Worm (Caenorhabditis elegans): ENCODE results near the gene R07B7.8.

The R07B7.8 gene

DNA sequence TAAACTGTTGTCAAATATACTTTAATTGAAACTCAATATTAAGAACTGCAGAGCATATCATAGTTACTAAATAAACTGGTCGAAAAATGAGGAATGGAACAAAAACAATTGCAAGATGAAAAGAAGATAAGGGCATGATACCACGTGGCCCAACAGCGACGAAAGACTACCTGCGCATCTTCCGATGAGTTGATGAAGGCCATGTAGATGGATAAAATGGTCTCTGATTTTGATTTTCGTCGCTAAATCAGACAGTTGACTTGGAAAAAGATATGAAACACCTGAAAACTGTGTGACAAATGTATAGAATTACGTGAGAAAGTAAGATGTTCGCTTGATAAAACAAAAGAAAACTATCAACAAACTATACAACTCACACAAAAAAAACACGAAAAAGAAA is 12.6 kb downstream of the R07B7.8 start (continued):
- TF ChIP-seq lsy-2 (tag; optimal IDR thresholded peaks at IDR 0.05) (no peak), nhr-71 (tag; optimal IDR thresholded peaks at IDR 0.05) (peak; percentile 59), nhr-47 (tag; optimal IDR thresholded peaks at IDR 0.05) (no peak), unc-86 (tag; optimal IDR thresholded peaks at IDR 0.05) (no peak), fos-1 (tag; optimal IDR thresholded peaks at IDR 0.05) (no peak), lin-35 (GFP tag; optimal IDR thresholded peaks at IDR 0.05) (peak in 1 of 2 experiments; percentile 38), unc-130 (tag; optimal IDR thresholded peaks at IDR 0.05) (peak; percentile 35), fkh-10 (GFP tag; optimal IDR thresholded peaks at IDR 0.05) (no peak)

ce11 chrV:12070419-12070818 is 13.7 kb downstream of the R07B7.8 start, which contains the start of gene kmo-1:
Gene kmo-1 (minus strand): TSS chrV:12070519.
- no peak for TF ChIP-seq nhr-11 (tag; optimal IDR thresholded peaks at IDR 0.05)
- TF ChIP-seq nhr-47 (tag; optimal IDR thresholded peaks at IDR 0.05), result no peak
- no peak for TF ChIP-seq sup-37 (GFP tag; optimal IDR thresholded peaks at IDR 0.05)
- no peak for TF ChIP-seq ceh-90 (tag; optimal IDR thresholded peaks at IDR 0.05)
- TF ChIP-seq F16B12.6 (tag; optimal IDR thresholded peaks at IDR 0.05), result no peak
- no peak for TF ChIP-seq unc-130 (tag; optimal IDR thresholded peaks at IDR 0.05)
- TF ChIP-seq pax-3 (tag; optimal IDR thresholded peaks at IDR 0.05), result no peak
- TF ChIP-seq hpl-2 (GFP tag; optimal IDR thresholded peaks at IDR 0.05), result no peak
- TF ChIP-seq grh-1 (GFP tag; IDR thresholded peaks at IDR 0.05), result no peak
- no peak for TF ChIP-seq nhr-85 (tag)
- no peak for TF ChIP-seq pqm-1 (tag; optimal IDR thresholded peaks at IDR 0.05)
- TF ChIP-seq efl-3 (GFP tag; optimal IDR thresholded peaks at IDR 0.05), result no peak
- TF ChIP-seq vab-15 (tag; optimal IDR thresholded peaks at IDR 0.05), result no peak
- no peak for TF ChIP-seq sox-4 (tag; optimal IDR thresholded peaks at IDR 0.05)
- TF ChIP-seq nhr-12 (tag; optimal IDR thresholded peaks at IDR 0.05), result no peak

DNA sequence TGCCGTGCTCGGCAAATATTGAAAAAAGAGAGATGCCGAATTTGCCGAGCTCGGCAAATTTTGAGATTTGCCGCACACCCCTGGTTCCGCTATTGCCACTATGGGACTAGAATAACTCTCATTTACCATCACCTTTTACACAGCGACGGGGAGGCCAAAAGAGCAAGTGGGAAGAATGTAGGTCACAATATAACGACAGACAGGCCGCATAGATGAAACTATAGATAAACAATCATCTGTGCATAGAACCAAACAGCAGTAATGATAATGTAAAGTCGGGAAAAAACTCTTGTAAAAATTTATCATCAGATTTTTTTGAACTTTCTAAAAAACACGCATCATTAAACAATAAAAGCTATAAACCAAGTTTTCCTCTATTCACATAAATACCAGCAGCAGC is 15.7 kb downstream of the R07B7.8 start, which contains the start of gene kmo-2:
Gene kmo-2, minus strand, starts transcription at position 101 of the 400 bp plus-strand sequence.
- TF ChIP-seq unc-86 (tag; optimal IDR thresholded peaks at IDR 0.05), result no peak

DNA sequence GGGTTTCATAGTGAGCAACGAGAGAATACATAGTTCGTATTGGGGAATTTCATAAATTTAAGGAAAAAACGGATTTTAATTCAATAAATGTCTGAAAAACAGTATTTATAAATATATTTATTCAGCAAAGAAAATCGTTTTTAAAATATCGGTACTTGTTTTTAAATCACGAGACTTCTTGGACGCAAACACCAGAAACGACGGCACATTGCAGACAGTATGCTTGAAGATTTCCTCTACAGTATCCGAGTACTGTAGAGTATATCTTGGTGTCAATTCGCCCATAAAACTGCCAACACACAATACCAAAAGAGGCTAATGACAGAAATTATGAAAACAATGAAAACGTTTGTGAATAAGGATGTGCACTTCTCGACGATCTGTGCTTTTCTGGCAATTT is 18.3 kb downstream of the R07B7.8 start:
- TF ChIP-seq Y116A8C.19 (tag; optimal IDR thresholded peaks at IDR 0.05; ENCODE audit: borderline replicate concordance), result no peak
- TF ChIP-seq nhr-20 (tag; optimal IDR thresholded peaks at IDR 0.05), result no peak
- peak; percentile 52 for TF ChIP-seq pax-3 (tag; optimal IDR thresholded peaks at IDR 0.05)
- TF ChIP-seq alr-1 (tag; optimal IDR thresholded peaks at IDR 0.05; ENCODE audit: borderline replicate concordance), result no peak
- no peak for TF ChIP-seq C04F5.9 (tag; optimal IDR thresholded peaks at IDR 0.05)
- TF ChIP-seq lin-35 (GFP tag; optimal IDR thresholded peaks at IDR 0.05), result peak; percentile 20 to 57
- TF ChIP-seq unc-130 (tag; optimal IDR thresholded peaks at IDR 0.05), result no peak
- TF ChIP-seq blmp-1 (tag; optimal IDR thresholded peaks at IDR 0.05), result peak; percentile 34
- TF ChIP-seq sox-4 (tag; optimal IDR thresholded peaks at IDR 0.05), result no peak
- TF ChIP-seq lsy-2 (tag; optimal IDR thresholded peaks at IDR 0.05), result peak; percentile 40 to 60
- peak in 1 of 3 experiments; percentile 8 for TF ChIP-seq ceh-82 (tag; optimal IDR thresholded peaks at IDR 0.05)
- TF ChIP-seq nhr-12 (tag; optimal IDR thresholded peaks at IDR 0.05), result no peak
- TF ChIP-seq elt-3 (tag; optimal IDR thresholded peaks at IDR 0.05), result no peak
- TF ChIP-seq lin-13 (GFP tag; optimal IDR thresholded peaks at IDR 0.05), result no peak
- TF ChIP-seq sptf-1 (tag; optimal IDR thresholded peaks at IDR 0.05), result no peak
- no peak for TF ChIP-seq rnt-1 (tag; optimal IDR thresholded peaks at IDR 0.05)
- TF ChIP-seq elt-2 (tag; optimal IDR thresholded peaks at IDR 0.05), result no peak
- TF ChIP-seq fkh-4 (tag; optimal IDR thresholded peaks at IDR 0.05; ENCODE audit: borderline replicate concordance), result no peak
- TF ChIP-seq mdl-1 (tag; optimal IDR thresholded peaks at IDR 0.05), result no peak
- peak; percentile 14 for TF ChIP-seq nhr-90 (tag; optimal IDR thresholded peaks at IDR 0.05; ENCODE audit: poor library complexity)
- TF ChIP-seq lir-3 (tag; optimal IDR thresholded peaks at IDR 0.05; ENCODE audit: poor library complexity), result peak; percentile 1
- TF ChIP-seq aly-2 (tag; optimal IDR thresholded peaks at IDR 0.05), result no peak
- TF ChIP-seq egl-27 (tag; optimal IDR thresholded peaks at IDR 0.05), result no peak
- TF ChIP-seq lin-39 (tag; optimal IDR thresholded peaks at IDR 0.05), result no peak
- TF ChIP-seq unc-30 (tag; optimal IDR thresholded peaks at IDR 0.05), result no peak
- TF ChIP-seq dpl-1 (GFP tag; optimal IDR thresholded peaks at IDR 0.05), result peak; percentile 18 to 53 (median 22)
- no peak for TF ChIP-seq unc-86 (tag; optimal IDR thresholded peaks at IDR 0.05)
- TF ChIP-seq nhr-237 (tag; optimal IDR thresholded peaks at IDR 0.05), result no peak
- peak; percentile 13 to 42 for TF ChIP-seq efl-1 (optimal IDR thresholded peaks at IDR 0.05)
- peak; percentile 59 to 94 for TF ChIP-seq efl-1 (GFP tag; optimal IDR thresholded peaks at IDR 0.05 in 1 of 2)
- no peak for TF ChIP-seq fkh-8 (tag; optimal IDR thresholded peaks at IDR 0.05)
- peak; percentile 25 for TF ChIP-seq nhr-71 (tag; optimal IDR thresholded peaks at IDR 0.05)
- TF ChIP-seq lin-15B (tag; optimal IDR thresholded peaks at IDR 0.05), result no peak
- no peak for TF ChIP-seq vab-15 (tag; optimal IDR thresholded peaks at IDR 0.05)
